Worm (Caenorhabditis elegans): ENCODE measurements around the gene mam-4.

The mam-4 gene

DNA sequence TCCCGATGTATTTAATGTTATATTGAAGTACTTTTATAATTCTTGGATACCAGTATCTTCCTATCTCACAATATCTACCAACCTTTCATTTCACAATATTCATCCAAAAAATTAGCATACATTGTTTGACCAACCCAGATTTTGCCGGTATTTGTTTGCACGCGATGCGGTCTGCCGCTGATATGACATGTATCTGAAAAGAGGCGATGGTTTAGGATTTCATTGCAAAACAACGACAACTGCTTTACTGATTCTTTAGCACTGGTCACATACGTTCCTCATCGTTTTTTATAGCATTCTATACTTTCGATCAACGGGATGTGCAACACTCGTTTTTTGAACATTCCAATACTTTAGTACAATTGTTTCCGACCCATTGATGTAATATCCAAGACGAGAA lies at the start of gene mam-4:
Gene mam-4 (plus strand): TSS at position 301 of the 400 bp plus-strand sequence.
- TF ChIP-seq zip-2 (tag; optimal IDR thresholded peaks at IDR 0.05) (no peak), zfp-2 (tag; optimal IDR thresholded peaks at IDR 0.05) (no peak), ceh-28 (tag; optimal IDR thresholded peaks at IDR 0.05) (no peak), unc-62 (GFP tag; optimal IDR thresholded peaks at IDR 0.05 in 1 of 2) (peak in 1 of 2 experiments; percentile 53), unc-62 (tag; optimal IDR thresholded peaks at IDR 0.05) (no peak), nhr-6 (tag; optimal IDR thresholded peaks at IDR 0.05) (no peak), Y105C5A.15 (GFP tag; IDR thresholded peaks at IDR 0.05) (no peak), nhr-11 (tag; optimal IDR thresholded peaks at IDR 0.05) (no peak)

DNA sequence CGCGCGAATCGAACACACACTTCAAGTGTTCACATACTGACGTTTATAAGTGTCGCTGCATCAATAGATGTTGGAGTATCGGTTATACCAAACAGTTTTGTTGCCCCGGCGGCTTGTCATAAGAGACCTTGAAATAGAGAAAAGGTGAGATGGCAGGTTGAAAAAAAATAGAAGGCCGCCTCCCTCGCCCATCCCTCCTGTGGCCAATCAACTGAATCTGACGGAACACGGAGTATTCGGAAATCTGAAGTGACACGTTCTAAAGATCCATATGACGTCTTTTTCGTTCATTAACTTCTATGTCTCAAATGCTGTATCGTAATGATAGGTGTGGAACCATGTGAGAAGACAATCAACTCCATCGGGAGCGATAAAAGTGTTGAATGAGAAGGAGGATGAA lies 48.4 kb upstream of the mam-4 start:
- no peak for TF ChIP-seq Y105C5A.15 (GFP tag; IDR thresholded peaks at IDR 0.05)
- no peak for TF ChIP-seq lsy-2 (tag; optimal IDR thresholded peaks at IDR 0.05)
- TF ChIP-seq nhr-25 (tag; optimal IDR thresholded peaks at IDR 0.05; ENCODE audit: borderline replicate concordance, insufficient read depth): peak; percentile 63
- peak; percentile 5 for TF ChIP-seq mxl-3 (GFP tag; optimal IDR thresholded peaks at IDR 0.05)
- no peak for TF ChIP-seq ceh-62 (tag; optimal IDR thresholded peaks at IDR 0.05)
- TF ChIP-seq spr-3 (GFP tag; optimal IDR thresholded peaks at IDR 0.05): no peak
- TF ChIP-seq vab-7 (GFP tag; IDR thresholded peaks at IDR 0.05): no peak
- no peak for TF ChIP-seq spr-1 (tag; optimal IDR thresholded peaks at IDR 0.05)

DNA sequence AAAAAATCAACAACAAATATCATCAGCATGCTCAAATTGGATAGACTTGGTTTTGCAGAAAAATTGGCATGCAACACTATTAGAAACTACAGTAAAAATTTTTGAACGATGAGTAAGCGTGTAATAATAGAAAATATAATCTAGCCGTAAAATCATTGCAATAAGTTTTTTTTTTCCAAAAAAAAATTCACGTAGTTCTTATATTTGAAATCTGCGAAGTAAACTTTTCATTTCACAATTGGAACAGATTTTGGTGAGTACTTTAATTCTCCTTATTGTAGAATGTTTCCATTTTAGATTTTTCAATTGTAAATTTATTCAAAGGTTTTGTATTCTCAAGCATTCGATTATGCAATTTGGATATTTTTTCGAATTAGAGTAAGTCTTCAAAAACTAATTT lies 47.6 kb upstream of the mam-4 start, which contains the start of gene K10D6.3:
Gene K10D6.3 (plus strand): TSS at position 301 of the 400 bp plus-strand sequence.
- TF ChIP-seq mep-1 (tag; optimal IDR thresholded peaks at IDR 0.05): no peak
- peak; percentile 74 for TF ChIP-seq aha-1 (tag)

DNA sequence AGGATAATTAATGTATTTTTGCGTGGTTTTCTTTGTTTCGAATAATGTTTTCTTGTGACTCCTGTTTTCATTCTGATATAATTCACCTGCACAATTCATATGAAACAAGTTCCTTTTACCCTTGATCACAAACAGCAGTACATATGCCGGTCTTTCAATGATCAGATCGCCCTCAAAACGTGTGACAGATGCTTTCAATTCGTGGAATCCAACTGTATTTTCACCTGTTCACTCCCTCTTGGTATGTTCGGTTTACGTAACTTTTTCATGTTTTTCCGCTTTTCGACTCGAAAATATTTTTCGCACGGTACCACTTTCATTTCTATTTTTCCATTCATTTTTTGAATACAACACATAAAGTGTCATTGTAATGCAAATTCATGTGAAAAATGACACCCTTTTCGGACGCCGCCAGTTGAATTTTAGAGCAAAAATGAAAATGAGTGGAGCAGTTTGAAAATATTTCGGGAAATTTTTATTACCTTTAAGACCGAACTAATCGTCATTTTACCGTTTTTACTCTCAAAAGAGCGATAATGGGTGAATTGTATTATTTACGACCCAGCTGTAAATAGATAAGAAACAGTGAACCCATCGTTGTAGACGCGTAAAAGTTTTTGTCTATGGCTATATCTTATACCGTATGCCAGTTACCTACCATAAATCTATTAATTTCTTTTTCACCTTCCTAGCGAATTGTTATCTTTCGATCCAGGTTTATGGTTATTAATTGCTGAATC lies 46.0 kb upstream of the mam-4 start, which contains the start of gene K10D6.4:
Gene K10D6.4 (plus strand): TSS at position 100 of the 740 bp plus-strand sequence.
- TF ChIP-seq ztf-11 (tag; optimal IDR thresholded peaks at IDR 0.05) (no peak), ctbp-1 (GFP tag; IDR thresholded peaks at IDR 0.05) (no peak), daf-16 (GFP tag; optimal IDR thresholded peaks at IDR 0.05) (no peak), daf-16 (tag; optimal IDR thresholded peaks at IDR 0.05) (peak; percentile 47), nhr-28 (tag; optimal IDR thresholded peaks at IDR 0.05) (peak; percentile 60), hlh-11 (tag; optimal IDR thresholded peaks at IDR 0.05) (peak; percentile 22), php-3 (GFP tag; IDR thresholded peaks at IDR 0.05) (peak; percentile 90), ceh-20 (GFP tag; IDR thresholded peaks at IDR 0.05) (0 out of 2 replicates have a peak, but pooled peaks have one; percentile 53), pqm-1 (tag; optimal IDR thresholded peaks at IDR 0.05) (peak; percentile 59)

DNA sequence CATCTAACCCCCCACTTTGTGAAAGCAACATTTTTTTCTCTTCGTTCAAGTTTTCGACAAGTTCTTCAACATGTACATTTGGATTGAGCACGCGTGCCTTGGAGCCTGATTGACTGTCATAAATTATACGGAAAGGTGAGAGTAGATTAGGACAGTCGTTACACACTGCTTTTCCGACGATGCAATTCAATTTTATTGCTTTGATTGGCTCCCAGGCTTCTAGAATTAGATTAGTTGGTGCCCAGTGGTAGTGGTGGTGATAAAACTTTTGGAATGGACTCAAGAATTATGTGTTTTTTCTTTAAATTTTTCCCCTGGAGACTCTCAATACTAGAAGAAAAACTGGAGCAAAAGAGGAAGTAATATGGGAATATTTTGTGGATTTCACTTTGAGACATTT lies 43.5 kb upstream of the mam-4 start:
- no peak for TF ChIP-seq mdl-1 (tag; optimal IDR thresholded peaks at IDR 0.05)
- TF ChIP-seq unc-62 (GFP tag; optimal IDR thresholded peaks at IDR 0.05 in 1 of 2): peak in 1 of 2 experiments; percentile 58
- no peak for TF ChIP-seq unc-62 (tag; optimal IDR thresholded peaks at IDR 0.05)

DNA sequence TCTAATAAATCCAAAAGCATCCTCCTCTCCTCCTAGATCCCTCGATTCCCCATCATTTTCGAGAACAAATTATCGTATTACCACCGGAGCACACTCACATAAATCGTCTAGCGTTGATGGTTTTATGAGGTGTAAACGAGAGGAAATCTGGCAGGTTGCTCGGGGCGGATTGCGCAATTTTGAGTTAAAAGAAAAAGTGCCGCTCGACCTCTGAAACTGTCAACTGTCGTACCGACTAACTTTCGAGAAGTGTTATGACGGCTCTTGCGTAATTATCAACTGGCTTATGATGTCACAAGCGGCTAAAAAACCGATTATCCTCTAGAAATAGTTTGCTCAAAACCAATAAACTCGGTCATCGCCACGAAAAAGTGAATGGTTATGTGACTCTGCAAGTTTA lies 41.5 kb upstream of the mam-4 start:
- TF ChIP-seq zip-2 (tag; optimal IDR thresholded peaks at IDR 0.05) (no peak), daf-19 (GFP tag; conservative IDR thresholded peaks at IDR 0.05) (no peak), lin-29 (GFP tag; IDR thresholded peaks at IDR 0.05) (no peak), Y5F2A.4 (GFP tag; optimal IDR thresholded peaks at IDR 0.05) (no peak), nhr-11 (tag; optimal IDR thresholded peaks at IDR 0.05) (no peak), dmd-6 (GFP tag; IDR thresholded peaks at IDR 0.05) (no peak), duxl-1 (tag; optimal IDR thresholded peaks at IDR 0.05; ENCODE audit: poor library complexity) (no peak), nhr-41 (GFP tag; IDR thresholded peaks at IDR 0.05) (no peak), F10B5.3 (tag; optimal IDR thresholded peaks at IDR 0.05) (no peak), snpc-1.2 (GFP tag; IDR thresholded peaks at IDR 0.05) (no peak), tra-1 (GFP tag; IDR thresholded peaks at IDR 0.05) (no peak), ctbp-1 (GFP tag; IDR thresholded peaks at IDR 0.05) (no peak)
